Fruit fly (Drosophila melanogaster): ENCODE measurements around the gene CG42831.

- TF ChIP-seq CTCF (optimal IDR thresholded peaks at IDR 0.05): no peak
- no peak for TF ChIP-seq CG8478 (optimal IDR thresholded peaks at IDR 0.05)
Measured at dm6 chr3L:10808982-10809381, 5.6 kb upstream of the CG42831 start.

All from S2 (cell line).